Fruit fly (Drosophila melanogaster) S2 (cell line): ENCODE measurements around the gene Saf-B.

Experiments used
- CG8478 ChIP-seq: fragments of >200 bp; optimal IDR thresholded peaks from 2 replicates; lab custom pipeline; 2018
- CTCF ChIP-seq, 2 experiments: fragments of >200 bp; optimal IDR thresholded peaks; 2 replicates each; lab custom pipeline; 2018

Gene Saf-B

dm6 chr3R:24816993-24817854, at the start of gene Saf-B, which contains the start of gene CG5808:
Gene Saf-B, plus strand, starts transcription at chr3R:24817464.
Gene CG5808, minus strand, starts transcription at chr3R:24817007.
- TF ChIP-seq CTCF (optimal IDR thresholded peaks at IDR 0.05; lab: Kevin White, UChicago) (no peak), CG8478 (lab: Kevin White, UChicago) (no peak)

DNA sequence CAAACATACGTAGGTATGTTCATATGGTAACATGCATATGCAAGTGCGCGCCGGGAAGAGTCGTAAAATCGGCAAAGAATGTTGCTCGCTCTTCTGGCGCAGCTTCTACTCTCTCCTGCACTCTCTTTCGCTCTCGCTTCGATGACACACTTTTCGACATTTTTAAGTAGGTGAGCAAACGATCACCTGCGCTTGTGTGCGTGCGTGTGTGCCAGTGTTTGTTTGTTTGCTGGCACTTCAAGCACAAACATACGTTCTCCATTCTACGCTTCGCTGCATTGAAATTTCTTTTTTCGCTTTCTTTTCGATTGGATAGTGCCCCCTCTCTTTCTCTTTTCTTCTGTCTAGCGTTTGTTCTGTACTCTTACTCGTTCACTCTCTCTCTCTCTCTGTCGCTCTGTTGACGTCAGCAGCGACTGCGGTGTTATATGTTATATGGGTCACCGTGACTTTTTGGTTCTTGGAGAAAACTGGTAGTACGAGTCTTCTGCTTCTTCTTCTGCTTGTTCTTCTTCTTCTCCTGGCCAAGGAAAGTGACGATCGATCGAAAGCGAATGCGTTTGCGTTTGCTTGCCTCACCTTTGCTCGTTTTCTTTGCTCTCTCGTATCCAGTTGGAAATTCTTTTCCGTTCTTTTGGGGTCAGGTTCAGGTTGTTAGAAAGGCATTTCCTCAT, 49.5 kb upstream of the Saf-B start:
- no peak for TF ChIP-seq CG8478 (lab: Kevin White, UChicago)
- TF ChIP-seq CTCF (optimal IDR thresholded peaks at IDR 0.05; lab: Kevin White, UChicago), result no peak

dm6 chr3R:24768538-24769401, 48.5 kb upstream of the Saf-B start, which contains the start of gene CG13631:
Gene CG13631, plus strand, starts transcription at chr3R:24769351.
- no peak for TF ChIP-seq CG8478 (lab: Kevin White, UChicago)
- no peak for TF ChIP-seq CTCF (optimal IDR thresholded peaks at IDR 0.05; lab: Kevin White, UChicago)

DNA sequence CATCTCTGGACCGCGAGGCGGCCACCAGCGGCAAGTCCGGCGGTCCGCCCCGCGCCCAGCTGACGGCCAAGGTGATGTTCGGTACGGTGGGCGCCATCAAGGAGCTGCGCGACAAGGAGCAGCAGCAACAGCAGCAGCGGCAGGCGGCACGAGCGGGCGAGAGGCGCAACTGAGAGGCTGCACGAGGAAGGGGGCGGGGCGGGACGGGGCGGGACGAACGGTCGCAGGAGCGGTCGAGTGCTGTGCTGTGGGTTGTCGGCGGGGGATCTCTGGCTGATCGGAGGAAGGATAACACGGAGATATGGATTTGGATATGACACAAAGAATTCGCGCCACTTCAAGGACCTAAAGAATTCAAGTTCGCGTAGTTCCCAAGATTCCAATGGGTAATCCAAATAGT, 47.7 kb upstream of the Saf-B start:
- TF ChIP-seq CG8478 (lab: Kevin White, UChicago), result no peak
- no peak for TF ChIP-seq CTCF (optimal IDR thresholded peaks at IDR 0.05; lab: Kevin White, UChicago)

DNA sequence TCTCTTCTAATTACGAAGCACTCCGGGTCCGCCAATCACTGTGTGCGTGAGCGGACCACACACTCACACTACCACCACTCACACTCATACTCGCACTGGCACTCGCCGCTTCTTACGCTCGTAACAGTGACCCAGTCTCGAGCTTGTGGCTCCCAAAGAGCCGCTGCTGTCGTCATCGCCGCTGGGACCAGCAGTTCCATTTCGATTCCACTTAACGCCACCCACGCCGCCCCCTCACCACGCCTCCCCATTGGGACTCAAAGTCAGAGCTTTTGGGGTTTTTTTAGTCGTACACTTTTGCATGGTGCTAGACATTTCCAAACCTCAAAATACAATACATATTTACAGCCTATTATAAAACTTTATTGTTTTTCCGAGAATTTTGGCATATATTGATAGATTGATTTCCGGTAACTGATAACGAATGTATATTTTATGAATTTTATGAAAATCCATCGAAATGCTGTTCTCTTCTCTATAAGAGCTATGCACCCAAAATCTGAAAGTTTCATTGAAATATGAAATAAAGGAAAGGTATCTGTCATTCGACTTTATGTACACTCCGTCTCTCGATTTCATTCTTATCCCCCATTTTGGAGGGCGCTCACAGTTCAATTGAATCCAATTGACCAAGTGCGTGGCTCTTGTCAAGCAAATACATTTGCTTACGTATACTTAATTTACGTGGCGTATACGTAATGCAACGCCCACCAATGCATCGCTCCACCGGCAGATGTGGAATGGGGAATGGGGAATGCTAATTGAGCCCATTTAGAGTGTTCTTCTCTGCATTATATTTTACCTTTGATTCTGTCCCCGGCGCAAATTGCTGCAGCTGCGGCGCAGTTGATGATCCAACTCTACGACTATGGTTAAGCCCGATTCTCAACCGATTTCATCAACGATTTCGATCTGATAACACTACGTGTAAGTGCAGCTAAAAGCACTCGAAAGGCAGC, 45.7 kb upstream of the Saf-B start, which contains the start of gene CG42331:
Gene CG42331 (plus strand): TSS at position 909 of the 959 bp plus-strand sequence.
- TF ChIP-seq CTCF (optimal IDR thresholded peaks at IDR 0.05; lab: Kevin White, UChicago) (no peak), CG8478 (lab: Kevin White, UChicago) (no peak)

DNA sequence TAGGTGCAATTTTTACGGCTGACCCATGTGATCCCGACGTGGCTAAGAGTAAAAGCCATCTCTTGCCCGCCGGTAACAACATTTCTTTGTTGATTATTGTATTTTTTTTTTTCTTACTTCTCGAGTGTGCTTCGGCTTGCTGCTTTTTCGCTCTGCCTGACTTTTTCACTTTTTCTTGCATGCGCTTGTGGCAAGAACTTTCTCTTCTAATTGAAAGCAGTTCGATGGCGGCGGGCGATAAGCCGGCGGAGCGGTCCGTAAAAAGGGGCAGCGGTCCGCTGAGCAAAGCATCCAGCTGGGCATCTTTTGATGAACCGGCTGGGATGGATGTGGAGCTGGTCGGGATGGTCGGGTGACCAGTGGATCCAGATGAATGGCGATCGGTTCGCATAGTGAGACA, 44.2 kb upstream of the Saf-B start:
- TF ChIP-seq CTCF (optimal IDR thresholded peaks at IDR 0.05; lab: Kevin White, UChicago) (no peak), CG8478 (lab: Kevin White, UChicago) (no peak)

DNA sequence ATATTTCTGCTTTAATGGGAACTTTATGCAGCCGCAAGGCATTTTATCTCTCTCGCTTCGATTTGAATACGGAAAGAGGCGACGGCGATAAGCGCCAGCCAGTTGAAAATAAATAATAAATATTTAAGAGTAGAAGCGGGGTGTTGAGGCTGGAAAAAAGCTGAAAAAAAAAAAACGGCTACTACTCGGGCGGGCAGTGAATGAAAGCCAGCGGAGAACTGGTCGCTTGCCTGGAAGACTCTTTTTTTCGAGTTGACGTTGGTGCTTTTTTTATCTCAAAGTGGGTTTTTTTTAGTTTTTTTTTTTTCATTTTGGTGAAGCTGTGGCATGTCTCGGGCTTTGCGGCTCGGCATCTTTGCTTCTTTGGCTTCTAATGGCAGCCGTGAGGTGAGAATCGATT, 43.8 kb upstream of the Saf-B start:
- TF ChIP-seq CTCF (optimal IDR thresholded peaks at IDR 0.05; lab: Kevin White, UChicago) (no peak), CG8478 (lab: Kevin White, UChicago) (no peak)

dm6 chr3R:24777101-24777500, 40.2 kb upstream of the Saf-B start:
- TF ChIP-seq CTCF (optimal IDR thresholded peaks at IDR 0.05; lab: Kevin White, UChicago), result no peak
- no peak for TF ChIP-seq CG8478 (lab: Kevin White, UChicago)

dm6 chr3R:24778218-24778739, 39.0 kb upstream of the Saf-B start:
- TF ChIP-seq CG8478 (lab: Kevin White, UChicago), result no peak
- no peak for TF ChIP-seq CTCF (optimal IDR thresholded peaks at IDR 0.05; lab: Kevin White, UChicago)

- TF ChIP-seq CTCF (optimal IDR thresholded peaks at IDR 0.05; lab: Kevin White, UChicago), result no peak
- no peak for TF ChIP-seq CG8478 (lab: Kevin White, UChicago)
Measured at dm6 chr3R:24787042-24787565, 30.2 kb upstream of the Saf-B start, which contains the start of gene CG5805. Gene CG5805, minus strand, starts transcription at chr3R:24787421.

- TF ChIP-seq CG8478 (lab: Kevin White, UChicago) (no peak), CTCF (optimal IDR thresholded peaks at IDR 0.05; lab: Kevin White, UChicago) (no peak)
Measured at dm6 chr3R:24787734-24788133, 29.5 kb upstream of the Saf-B start, which contains the start of gene Ets96B. Gene Ets96B, plus strand, starts transcription at chr3R:24788054.

DNA sequence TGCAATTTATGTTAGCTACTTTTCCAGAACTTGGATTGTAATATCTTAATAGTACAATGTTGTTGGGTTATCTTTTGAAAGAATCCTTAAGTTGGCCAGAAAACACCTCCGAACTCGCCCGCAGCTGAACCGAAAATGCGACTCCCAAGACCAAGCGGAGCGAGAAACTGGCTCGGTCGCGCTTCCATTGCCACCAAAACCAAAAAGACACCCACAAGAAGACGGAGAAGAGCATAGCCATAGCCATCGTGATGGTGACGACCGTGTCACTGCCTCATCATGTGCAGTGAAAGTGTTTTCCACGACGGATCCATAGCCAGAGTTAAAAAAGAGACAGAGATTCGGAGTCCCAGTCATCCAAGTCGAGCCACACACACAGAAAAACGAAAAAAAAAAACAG, 27.2 kb upstream of the Saf-B start, which contains the start of gene CG13634:
Gene CG13634 (minus strand): TSS at position 101 of the 400 bp plus-strand sequence.
- no peak for TF ChIP-seq CG8478 (lab: Kevin White, UChicago)
- no peak for TF ChIP-seq CTCF (optimal IDR thresholded peaks at IDR 0.05; lab: Kevin White, UChicago)
